Fruit fly (Drosophila melanogaster): ENCODE results near the gene pum.

The pum gene

dm6 chr3R:9126902-9127625, 110.4 kb downstream of the pum start (continued):
- TF ChIP-seq CG5245 (GFP tag; optimal IDR thresholded peaks at IDR 0.05) (no peak), run (tag; optimal IDR thresholded peaks at IDR 0.05) (peak; percentile 70), Gsc (GFP tag; IDR thresholded peaks at IDR 0.05) (no peak), gcm (GFP tag; optimal IDR thresholded peaks at IDR 0.05) (peak; percentile 67), fu2 (GFP tag; optimal IDR thresholded peaks at IDR 0.05) (no peak), CG7372 (GFP tag; IDR thresholded peaks at IDR 0.05) (no peak), Doc2 (GFP tag; IDR thresholded peaks at IDR 0.05) (no peak), ato (GFP tag; IDR thresholded peaks at IDR 0.05; ENCODE audit: partially characterized antibody) (no peak), lola (GFP tag; optimal IDR thresholded peaks at IDR 0.05) (no peak), B-H1 (GFP tag; IDR thresholded peaks at IDR 0.05) (no peak; the same call in 2 of the 3 replicates), CG1792 (GFP tag; optimal IDR thresholded peaks at IDR 0.05) (peak; percentile 48), CG18764 (GFP tag; optimal IDR thresholded peaks at IDR 0.05) (peak; percentile 60), NFAT (GFP tag; IDR thresholded peaks at IDR 0.05) (peak; percentile 57; the same call in 1 of the 2 replicates), CG10565 (GFP tag; optimal IDR thresholded peaks at IDR 0.05) (no peak), org-1 (GFP tag; optimal IDR thresholded peaks at IDR 0.05) (peak; percentile 7), CG4282 (GFP tag; optimal IDR thresholded peaks at IDR 0.05) (no peak), CG12236 (GFP tag; optimal IDR thresholded peaks at IDR 0.05) (no peak), pan (optimal IDR thresholded peaks at IDR 0.05) (no peak), pan (GFP tag; optimal IDR thresholded peaks at IDR 0.05 in 1 of 2, IDR thresholded peaks at IDR 0.05 in 1 of 2) (peak in 1 of 2 experiments; percentile 65), CG33557 (GFP tag; optimal IDR thresholded peaks at IDR 0.05) (peak; percentile 41), Sox102F (GFP tag; optimal IDR thresholded peaks at IDR 0.05) (peak; percentile 41), Stat92E (GFP tag; optimal IDR thresholded peaks at IDR 0.05) (no peak), CG12104 (GFP tag; optimal IDR thresholded peaks at IDR 0.05) (peak; percentile 61), seq (GFP tag; IDR thresholded peaks at IDR 0.05) (0 out of 2 replicates have a peak, but pooled peaks have one; percentile 22), Mes4 (GFP tag; optimal IDR thresholded peaks at IDR 0.05) (no peak), ERR (GFP tag; optimal IDR thresholded peaks at IDR 0.05) (no peak), bigmax (GFP tag; optimal IDR thresholded peaks at IDR 0.05) (peak; percentile 14), CG1647 (GFP tag; optimal IDR thresholded peaks at IDR 0.05) (peak; percentile 17), Lhr (GFP tag; optimal IDR thresholded peaks at IDR 0.05) (no peak), Med (GFP tag) (peak; percentile 22), CG16813 (GFP tag; IDR thresholded peaks at IDR 0.05; ENCODE audit: partially characterized antibody) (no peak), CkIIα-i1 (GFP tag; IDR thresholded peaks at IDR 0.05) (no peak), CG1602 (GFP tag; optimal IDR thresholded peaks at IDR 0.05) (no peak), E2f1 (GFP tag; IDR thresholded peaks at IDR 0.05) (no peak), tgo (GFP tag; IDR thresholded peaks at IDR 0.05) (no peak), pnt (GFP tag; optimal IDR thresholded peaks at IDR 0.05) (peak; percentile 22), mld (GFP tag; IDR thresholded peaks at IDR 0.05; ENCODE audit: partially characterized antibody) (no peak), CG8478 (optimal IDR thresholded peaks at IDR 0.05) (no peak), Fer3 (tag; optimal IDR thresholded peaks at IDR 0.05) (peak; percentile 68), CG9932 (GFP tag; IDR thresholded peaks at IDR 0.05) (no peak), CG15696 (tag; optimal IDR thresholded peaks at IDR 0.05) (peak; percentile 85), ci (GFP tag; IDR thresholded peaks at IDR 0.05) (peak; percentile 42; the same call in 1 of the 3 replicates), Poxn (GFP tag; IDR thresholded peaks at IDR 0.05) (no peak), CG10366 (GFP tag; IDR thresholded peaks at IDR 0.05) (no peak), Bgb (GFP tag; IDR thresholded peaks at IDR 0.05; ENCODE audit: partially characterized antibody) (no peak), CG9876 (GFP tag; optimal IDR thresholded peaks at IDR 0.05) (no peak), salm (tag; optimal IDR thresholded peaks at IDR 0.05) (peak; percentile 51), fd102C (GFP tag; optimal IDR thresholded peaks at IDR 0.05) (peak; percentile 53), CG10147 (GFP tag; optimal IDR thresholded peaks at IDR 0.05) (peak; percentile 61), CG6765 (GFP tag; optimal IDR thresholded peaks at IDR 0.05) (peak; percentile 76)
